3 fruit fly cellular contexts compared by ENCODE assay signal in genomic region chr3R:10356563-10357363, dm6.
TF ChIP-seq lines count a peak whose summit lies in the region.

No protein-coding gene starts in this region.

TF ChIP-seq in whole organism, embryonic, 481 proteins besides CTCF, POLR2A, EP300 and RAD21 (continued from another document and continues in another):
- TF ChIP-seq CG6854 (GFP tag; optimal IDR thresholded peaks at IDR 0.05; lab: Kevin White, UChicago) (peak; percentile 81), CG10321 (GFP tag; IDR thresholded peaks at IDR 0.05; lab: Robert Waterston, UW) (0 out of 2 replicates have a peak, but pooled peaks have one; percentile 2), cad (GFP tag; optimal IDR thresholded peaks at IDR 0.05; lab: Kevin White, UChicago) (no peak), CG15073 (GFP tag; optimal IDR thresholded peaks at IDR 0.05; lab: Kevin White, UChicago) (peak; percentile 90), sr (GFP tag; IDR thresholded peaks at IDR 0.05; lab: Robert Waterston, UW) (no peak), prd (optimal IDR thresholded peaks at IDR 0.05; lab: Kevin White, UChicago) (no peak), prd (GFP tag; IDR thresholded peaks at IDR 0.05; lab: Robert Waterston, UW) (no peak), fd102C (GFP tag; optimal IDR thresholded peaks at IDR 0.05; lab: Kevin White, UChicago) (peak; percentile 39), NK7.1 (GFP tag; optimal IDR thresholded peaks at IDR 0.05; lab: Kevin White, UChicago) (peak; percentile 72), usp (GFP tag; optimal IDR thresholded peaks at IDR 0.05; lab: Kevin White, UChicago) (no peak), CG18011 (GFP tag; optimal IDR thresholded peaks at IDR 0.05; lab: Kevin White, UChicago) (peak; percentile 46), Hand (GFP tag; optimal IDR thresholded peaks at IDR 0.05; lab: Kevin White, UChicago) (peak; percentile 65), CG2875 (GFP tag; optimal IDR thresholded peaks at IDR 0.05; lab: Kevin White, UChicago) (peak; percentile 72), CG7271 (tag; optimal IDR thresholded peaks at IDR 0.05; lab: Kevin White, UChicago) (peak; percentile 83), CG8924 (tag; optimal IDR thresholded peaks at IDR 0.05; lab: Kevin White, UChicago) (peak; percentile 83), Ets97D (GFP tag; optimal IDR thresholded peaks at IDR 0.05; lab: Kevin White, UChicago) (peak; percentile 45), NC2α (GFP tag; optimal IDR thresholded peaks at IDR 0.05; lab: Kevin White, UChicago) (peak; percentile 14), cwo (GFP tag; optimal IDR thresholded peaks at IDR 0.05; lab: Kevin White, UChicago) (peak; percentile 92), crc (GFP tag; optimal IDR thresholded peaks at IDR 0.05; lab: Kevin White, UChicago) (peak; percentile 55), CG1602 (GFP tag; optimal IDR thresholded peaks at IDR 0.05; lab: Kevin White, UChicago) (peak; percentile 75), onecut (GFP tag; IDR thresholded peaks at IDR 0.05; lab: Robert Waterston, UW) (peak; percentile 69), CG11723 (GFP tag; optimal IDR thresholded peaks at IDR 0.05; lab: Kevin White, UChicago) (peak; percentile 38), B-H2 (GFP tag; optimal IDR thresholded peaks at IDR 0.05; lab: Kevin White, UChicago) (no peak), Blimp-1 (GFP tag; optimal IDR thresholded peaks at IDR 0.05; lab: Kevin White, UChicago) (peak; percentile 77), Hmr (GFP tag; optimal IDR thresholded peaks at IDR 0.05; lab: Kevin White, UChicago) (peak; percentile 86), CG14710 (tag; optimal IDR thresholded peaks at IDR 0.05; lab: Kevin White, UChicago) (peak; percentile 84), lbe (GFP tag; optimal IDR thresholded peaks at IDR 0.05; lab: Kevin White, UChicago) (peak; percentile 82), oc (tag; optimal IDR thresholded peaks at IDR 0.05; lab: Kevin White, UChicago) (peak; percentile 79), mirr (GFP tag; optimal IDR thresholded peaks at IDR 0.05; lab: Kevin White, UChicago) (no peak), gro (GFP tag; optimal IDR thresholded peaks at IDR 0.05; lab: Kevin White, UChicago) (peak; percentile 51), Drgx (GFP tag; IDR thresholded peaks at IDR 0.05; lab: Robert Waterston, UW) (no peak), CG42726 (GFP tag; IDR thresholded peaks at IDR 0.05; lab: Robert Waterston, UW; ENCODE audit: partially characterized antibody) (no peak), CG4424 (GFP tag; optimal IDR thresholded peaks at IDR 0.05; lab: Kevin White, UChicago) (peak; percentile 85), CHES-1-like (GFP tag; optimal IDR thresholded peaks at IDR 0.05; lab: Kevin White, UChicago) (peak; percentile 67), CG13894 (tag; optimal IDR thresholded peaks at IDR 0.05; lab: Kevin White, UChicago) (peak; percentile 97), mam (GFP tag; optimal IDR thresholded peaks at IDR 0.05; lab: Kevin White, UChicago) (peak; percentile 65), Antp (GFP tag; optimal IDR thresholded peaks at IDR 0.05; lab: Kevin White, UChicago) (peak; percentile 65), CG12219 (GFP tag; optimal IDR thresholded peaks at IDR 0.05; lab: Kevin White, UChicago) (peak; percentile 77), CG12236 (GFP tag; optimal IDR thresholded peaks at IDR 0.05; lab: Kevin White, UChicago) (peak; percentile 80), grau (tag; optimal IDR thresholded peaks at IDR 0.05; lab: Kevin White, UChicago) (peak; percentile 84), CG4328 (GFP tag; optimal IDR thresholded peaks at IDR 0.05; lab: Kevin White, UChicago) (peak; percentile 60), yki (optimal IDR thresholded peaks at IDR 0.05; lab: Kevin White, UChicago) (peak; percentile 62), Hr51 (GFP tag; optimal IDR thresholded peaks at IDR 0.05; lab: Kevin White, UChicago) (peak; percentile 72 to 77), Deaf1 (tag; optimal IDR thresholded peaks at IDR 0.05; lab: Kevin White, UChicago) (peak; percentile 46)

TF ChIP-seq in whole organism, prepupa, 60 proteins besides CTCF, POLR2A, EP300 and RAD21 (continued from another document):
- TF ChIP-seq Sox14 (GFP tag; optimal IDR thresholded peaks at IDR 0.05; lab: Kevin White, UChicago) (peak; percentile 94), dac (GFP tag; optimal IDR thresholded peaks at IDR 0.05; lab: Kevin White, UChicago) (peak; percentile 41), spab (GFP tag; optimal IDR thresholded peaks at IDR 0.05; lab: Kevin White, UChicago) (peak; percentile 88), fd85E (GFP tag; optimal IDR thresholded peaks at IDR 0.05; lab: Kevin White, UChicago) (peak; percentile 83), Ets96B (tag; optimal IDR thresholded peaks at IDR 0.05; lab: Kevin White, UChicago) (peak; percentile 89), CG8319 (GFP tag; optimal IDR thresholded peaks at IDR 0.05; lab: Kevin White, UChicago) (peak; percentile 81), Smox (GFP tag; optimal IDR thresholded peaks at IDR 0.05; lab: Kevin White, UChicago) (peak; percentile 95), topi (GFP tag; optimal IDR thresholded peaks at IDR 0.05; lab: Kevin White, UChicago) (peak; percentile 94), CG34406 (GFP tag; optimal IDR thresholded peaks at IDR 0.05; lab: Kevin White, UChicago) (peak; percentile 92), CG11294 (GFP tag; IDR thresholded peaks at IDR 0.05; lab: Robert Waterston, UW) (no peak), CG6808 (GFP tag; optimal IDR thresholded peaks at IDR 0.05; lab: Kevin White, UChicago) (peak; percentile 92), Eip75B (GFP tag; optimal IDR thresholded peaks at IDR 0.05; lab: Kevin White, UChicago) (peak; percentile 96), net (GFP tag; optimal IDR thresholded peaks at IDR 0.05; lab: Kevin White, UChicago) (peak; percentile 92), CG32006 (GFP tag; optimal IDR thresholded peaks at IDR 0.05; lab: Kevin White, UChicago) (peak; percentile 92), ss (GFP tag; optimal IDR thresholded peaks at IDR 0.05; lab: Kevin White, UChicago) (peak; percentile 87 to 95), lz (GFP tag; optimal IDR thresholded peaks at IDR 0.05; lab: Kevin White, UChicago) (peak; percentile 94), CG3032 (tag; optimal IDR thresholded peaks at IDR 0.05; lab: Kevin White, UChicago) (peak; percentile 89), esn (GFP tag; optimal IDR thresholded peaks at IDR 0.05; lab: Kevin White, UChicago) (peak; percentile 98), Eip93F (GFP tag; optimal IDR thresholded peaks at IDR 0.05; lab: Kevin White, UChicago) (no peak), cyc (GFP tag; optimal IDR thresholded peaks at IDR 0.05; lab: Kevin White, UChicago) (peak; percentile 92), pdm3 (GFP tag; optimal IDR thresholded peaks at IDR 0.05; lab: Kevin White, UChicago) (peak; percentile 92), CG16779 (tag; optimal IDR thresholded peaks at IDR 0.05; lab: Kevin White, UChicago) (peak; percentile 87), Lpt (GFP tag; optimal IDR thresholded peaks at IDR 0.05; lab: Kevin White, UChicago) (peak; percentile 87), CG7368 (GFP tag; optimal IDR thresholded peaks at IDR 0.05; lab: Kevin White, UChicago) (peak; percentile 93), CG9139 (GFP tag; optimal IDR thresholded peaks at IDR 0.05; lab: Kevin White, UChicago) (peak; percentile 81), Hr38 (GFP tag; optimal IDR thresholded peaks at IDR 0.05; lab: Kevin White, UChicago) (peak; percentile 51), CG15336 (GFP tag; IDR thresholded peaks at IDR 0.05; lab: Robert Waterston, UW) (no peak), CG11762 (GFP tag; optimal IDR thresholded peaks at IDR 0.05; lab: Kevin White, UChicago; ENCODE audit: insufficient read depth) (peak; percentile 83), achi (GFP tag; optimal IDR thresholded peaks at IDR 0.05; lab: Kevin White, UChicago) (peak; percentile 93), fkh (GFP tag; optimal IDR thresholded peaks at IDR 0.05; lab: Kevin White, UChicago) (peak; percentile 65), CG6854 (GFP tag; optimal IDR thresholded peaks at IDR 0.05; lab: Kevin White, UChicago) (peak; percentile 90), CG10631 (GFP tag; optimal IDR thresholded peaks at IDR 0.05; lab: Kevin White, UChicago) (peak; percentile 93), svp (GFP tag; lab: Kevin White, UChicago) (peak; percentile 98), Sox102F (GFP tag; optimal IDR thresholded peaks at IDR 0.05; lab: Kevin White, UChicago) (peak; percentile 93), Hr4 (GFP tag; optimal IDR thresholded peaks at IDR 0.05; lab: Kevin White, UChicago) (peak; percentile 93), CG6163 (GFP tag; IDR thresholded peaks at IDR 0.05; lab: Robert Waterston, UW) (no peak), CG6276 (GFP tag; optimal IDR thresholded peaks at IDR 0.05; lab: Kevin White, UChicago) (peak; percentile 92), CG6792 (GFP tag; optimal IDR thresholded peaks at IDR 0.05; lab: Kevin White, UChicago) (peak; percentile 93)
TF ChIP-seq in whole organism, prepupa: peak in this region for 53.

TF ChIP-seq in whole organism, wandering third instar larva, 38 proteins besides CTCF, POLR2A, EP300 and RAD21 (continued from another document):
- TF ChIP-seq Dfd (GFP tag; optimal IDR thresholded peaks at IDR 0.05; lab: Kevin White, UChicago), result peak; percentile 9
- no peak for TF ChIP-seq Myc (optimal IDR thresholded peaks at IDR 0.05; lab: Kevin White, UChicago)
- TF ChIP-seq CG32264 (GFP tag; optimal IDR thresholded peaks at IDR 0.05; lab: Kevin White, UChicago), result peak; percentile 54
- TF ChIP-seq ey (GFP tag; optimal IDR thresholded peaks at IDR 0.05; lab: Kevin White, UChicago), result peak; percentile 95
- no peak for TF ChIP-seq Hr78 (GFP tag; optimal IDR thresholded peaks at IDR 0.05; lab: Kevin White, UChicago)
- peak; percentile 66 for TF ChIP-seq dsf (GFP tag; optimal IDR thresholded peaks at IDR 0.05; lab: Kevin White, UChicago; ENCODE audit: borderline replicate concordance)
- peak; percentile 94 for TF ChIP-seq OdsH (GFP tag; optimal IDR thresholded peaks at IDR 0.05; lab: Kevin White, UChicago)
- TF ChIP-seq Vsx2 (GFP tag; optimal IDR thresholded peaks at IDR 0.05; lab: Kevin White, UChicago; ENCODE audit: partially characterized antibody), result no peak
- TF ChIP-seq CG9705 (GFP tag; optimal IDR thresholded peaks at IDR 0.05; lab: Kevin White, UChicago), result peak; percentile 92
TF ChIP-seq in whole organism, wandering third instar larva: peak in this region for 26.
